Fruit fly (Drosophila melanogaster) whole organism, embryonic: ENCODE measurements around the gene CG6028.

Experiments used
- Adf1 ChIP-seq: fragments of 200-800 bp; sonication (Bioruptor generic); IDR thresholded peaks from 2 replicates; pipeline ENCODE4 v1.3.6; 2022; ENCODE audit warnings: missing biosample characterization, missing genetic modification characterization
- Asciz ChIP-seq: fragments of 200-800 bp; sonication (Bioruptor generic); optimal IDR thresholded peaks from 2 replicates; lab custom pipeline; 2017; ENCODE audit warnings: missing biosample characterization, mild to moderate bottlenecking, missing genetic modification characterization, missing genetic modification reagents
- Atf3 ChIP-seq: fragments of 200-800 bp; sonication (Bioruptor generic); optimal IDR thresholded peaks from 3 replicates; lab custom pipeline; 2016; ENCODE audit warnings: missing biosample characterization, missing genetic modification characterization
- Awh ChIP-seq: fragments of 200-800 bp; sonication (Bioruptor generic); IDR thresholded peaks from 2 replicates; pipeline ENCODE4, ENCODE4 v1.3.6; 2022; ENCODE audit warnings: missing biosample characterization, missing genetic modification characterization
- Blimp-1 ChIP-seq: fragments of 200-800 bp; sonication (Bioruptor generic); optimal IDR thresholded peaks from 3 replicates; lab custom pipeline; 2018; ENCODE audit warnings: missing biosample characterization, missing genetic modification characterization, mild to moderate bottlenecking, moderate library complexity, missing genetic modification reagents
- CG10431 ChIP-seq: fragments of 200-800 bp; sonication (Bioruptor generic); optimal IDR thresholded peaks from 3 replicates; lab custom pipeline; 2018; ENCODE audit warnings: missing biosample characterization, mild to moderate bottlenecking, missing genetic modification characterization
- CG11695 ChIP-seq: fragments of 200-800 bp; sonication (Bioruptor generic); IDR thresholded peaks from 3 replicates; pipeline ENCODE4 v1.3.6; 2022; ENCODE audit warnings: missing biosample characterization, missing genetic modification characterization
- CG12104 ChIP-seq: fragments of 200-800 bp; sonication (Bioruptor generic); optimal IDR thresholded peaks from 3 replicates; lab custom pipeline; 2016; ENCODE audit warnings: missing biosample characterization, missing genetic modification characterization
- CG12942 ChIP-seq: fragments of 200-800 bp; sonication (Bioruptor generic); optimal IDR thresholded peaks from 3 replicates; lab custom pipeline; 2016; ENCODE audit warnings: missing biosample characterization, missing genetic modification characterization
- CG13123 ChIP-seq: fragments of 200-800 bp; sonication (Bioruptor generic); optimal IDR thresholded peaks from 2 replicates; lab custom pipeline; 2016; ENCODE audit warnings: missing biosample characterization, missing genetic modification characterization
- CG13287 ChIP-seq: fragments of 200-800 bp; sonication (Bioruptor generic); IDR thresholded peaks from 2 replicates; pipeline ENCODE4 v1.3.6; 2022; ENCODE audit warnings: missing biosample characterization, missing genetic modification characterization; ENCODE audit not compliant: partially characterized antibody
- CG13775 ChIP-seq: fragments of 200-800 bp; sonication (Bioruptor generic); optimal IDR thresholded peaks from 3 replicates; lab custom pipeline; 2017; ENCODE audit warnings: missing biosample characterization, mild to moderate bottlenecking, missing genetic modification characterization
- CG15269 ChIP-seq: fragments of 200-800 bp; sonication (Bioruptor generic); optimal IDR thresholded peaks from 2 replicates; lab custom pipeline; 2018; ENCODE audit warnings: missing biosample characterization, mild to moderate bottlenecking, missing genetic modification characterization, moderate library complexity
- CG15514 ChIP-seq: fragments of 200-800 bp; sonication (Bioruptor generic); optimal IDR thresholded peaks from 3 replicates; lab custom pipeline; 2017; ENCODE audit warnings: missing biosample characterization, missing genetic modification characterization, mild to moderate bottlenecking, moderate library complexity, missing genetic modification reagents
- CG1647 ChIP-seq: fragments of 200-800 bp; sonication (Bioruptor generic); optimal IDR thresholded peaks from 3 replicates; lab custom pipeline; 2016; ENCODE audit warnings: missing biosample characterization, missing genetic modification characterization
- CG17186 ChIP-seq: fragments of 200-800 bp; sonication (Bioruptor generic); optimal IDR thresholded peaks from 3 replicates; lab custom pipeline; 2017; ENCODE audit warnings: missing biosample characterization, missing genetic modification reagents, missing genetic modification characterization
- CG17385 ChIP-seq: fragments of 200-800 bp; sonication (Bioruptor generic); optimal IDR thresholded peaks from 3 replicates; lab custom pipeline; 2018; ENCODE audit warnings: missing biosample characterization, mild to moderate bottlenecking, missing genetic modification characterization
- CG17802 ChIP-seq: fragments of 200-800 bp; sonication (Bioruptor generic); optimal IDR thresholded peaks from 2 replicates; lab custom pipeline; 2018; ENCODE audit warnings: missing biosample characterization, mild to moderate bottlenecking, missing genetic modification characterization, moderate library complexity
- CG18764 ChIP-seq: fragments of 200-800 bp; sonication (Bioruptor generic); optimal IDR thresholded peaks from 3 replicates; lab custom pipeline; 2016; ENCODE audit warnings: missing biosample characterization, missing genetic modification characterization
- CG2678 ChIP-seq: fragments of 200-800 bp; sonication (Bioruptor generic); optimal IDR thresholded peaks from 3 replicates; lab custom pipeline; 2019; ENCODE audit warnings: missing biosample characterization, mild to moderate bottlenecking, missing genetic modification characterization, moderate library complexity
- CG4404 ChIP-seq: fragments of 200-800 bp; sonication (Bioruptor generic); IDR thresholded peaks from 2 replicates; pipeline ENCODE4 v1.3.6; 2022; ENCODE audit warnings: missing biosample characterization, missing genetic modification characterization
- CG6654 ChIP-seq: fragments of 200-800 bp; sonication (Bioruptor generic); optimal IDR thresholded peaks from 2 replicates; lab custom pipeline; 2017; ENCODE audit warnings: missing biosample characterization, mild to moderate bottlenecking, missing genetic modification characterization
- CG8281 ChIP-seq: fragments of 200-800 bp; sonication (Bioruptor generic); optimal IDR thresholded peaks from 2 replicates; lab custom pipeline; 2018; ENCODE audit warnings: missing biosample characterization, mild to moderate bottlenecking, missing genetic modification characterization, moderate library complexity
- CG8924 ChIP-seq: fragments of 200-800 bp; optimal IDR thresholded peaks from 3 replicates; lab custom pipeline; 2019; ENCODE audit warnings: missing biosample characterization, mild to moderate bottlenecking, missing genetic modification characterization, moderate library complexity
- CG9727 ChIP-seq: fragments of 200-800 bp; sonication (Bioruptor generic); optimal IDR thresholded peaks from 3 replicates; lab custom pipeline; 2017; ENCODE audit warnings: missing biosample characterization, mild to moderate bottlenecking, missing genetic modification characterization
- CHES-1-like ChIP-seq: fragments of 200-800 bp; sonication (Bioruptor generic); optimal IDR thresholded peaks from 2 replicates; lab custom pipeline; 2016; ENCODE audit warnings: missing biosample characterization, missing genetic modification characterization
- Doc3 ChIP-seq: fragments of 200-800 bp; sonication (Bioruptor generic); IDR thresholded peaks from 3 replicates; pipeline ENCODE4 v1.3.6; 2022; ENCODE audit warnings: missing biosample characterization, missing genetic modification characterization; ENCODE audit not compliant: partially characterized antibody
- E2f2 ChIP-seq: fragments of 200-800 bp; sonication (Bioruptor generic); IDR thresholded peaks from 2 replicates; pipeline ENCODE4 v1.3.6; 2022; ENCODE audit warnings: missing biosample characterization, missing genetic modification characterization
- Jarid2 ChIP-seq: fragments of 200-800 bp; sonication (Bioruptor generic); optimal IDR thresholded peaks from 3 replicates; lab custom pipeline; 2017; ENCODE audit warnings: mild to moderate bottlenecking, missing biosample characterization, missing genetic modification reagents, missing genetic modification characterization
- Lim3 ChIP-seq: fragments of 200-800 bp; sonication (Bioruptor generic); IDR thresholded peaks from 2 replicates; pipeline ENCODE4 v1.3.6; 2022; ENCODE audit warnings: missing biosample characterization, missing genetic modification characterization
- MBD-R2 ChIP-seq: fragments of 200-800 bp; sonication (Bioruptor generic); IDR thresholded peaks from 2 replicates; pipeline ENCODE4 v1.3.6; 2022; ENCODE audit warnings: missing biosample characterization, missing genetic modification characterization
- PHDP ChIP-seq: fragments of 200-800 bp; sonication (Bioruptor generic); optimal IDR thresholded peaks from 3 replicates; lab custom pipeline; 2018; ENCODE audit warnings: missing biosample characterization, mild to moderate bottlenecking, missing genetic modification characterization, moderate library complexity
- Ptx1 ChIP-seq: fragments of 200-800 bp; sonication (Bioruptor generic); IDR thresholded peaks from 2 replicates; pipeline ENCODE4 v1.3.6; 2022; ENCODE audit warnings: missing biosample characterization, missing genetic modification characterization
- Rx ChIP-seq: fragments of 200-800 bp; sonication (Bioruptor generic); IDR thresholded peaks from 2 replicates; pipeline ENCODE4 v1.3.6; 2022; ENCODE audit warnings: missing biosample characterization, missing genetic modification characterization
- bab2 ChIP-seq: fragments of 200-800 bp; sonication (Bioruptor generic); optimal IDR thresholded peaks from 2 replicates; lab custom pipeline; 2016; ENCODE audit warnings: missing biosample characterization, missing genetic modification characterization
- crol ChIP-seq: fragments of 200-800 bp; sonication (Bioruptor generic); IDR thresholded peaks from 2 replicates; pipeline ENCODE4 v1.3.6; 2022; ENCODE audit warnings: missing biosample characterization, missing genetic modification characterization
- crp ChIP-seq, 2 experiments: fragments of 200-800 bp; sonication (Bioruptor generic); optimal IDR thresholded peaks; 2 replicates in 1 of 2; 3 replicates in 1 of 2; lab custom pipeline; 2017; ENCODE audit warnings: missing biosample characterization in 2 of 2, missing genetic modification characterization in 2 of 2, mild to moderate bottlenecking in 1 of 2, moderate library complexity in 1 of 2
- eve ChIP-seq, 2 experiments: fragments of >200 bp; optimal IDR thresholded peaks; 2 replicates each; lab custom pipeline; 2017; ENCODE audit warnings: missing biosample characterization in 2 of 2, missing genetic modification characterization in 2 of 2
- exex ChIP-seq: fragments of 200-800 bp; sonication (Bioruptor generic); optimal IDR thresholded peaks from 4 replicates; lab custom pipeline; 2018; ENCODE audit warnings: missing biosample characterization, mild to moderate bottlenecking, missing genetic modification characterization, moderate library complexity
- fd3F ChIP-seq: fragments of 200-800 bp; sonication (Bioruptor generic); optimal IDR thresholded peaks from 2 replicates; lab custom pipeline; 2018; ENCODE audit warnings: missing biosample characterization, mild to moderate bottlenecking, missing genetic modification characterization, moderate library complexity
- gsb-n ChIP-seq: fragments of 200-800 bp; sonication (Bioruptor generic); optimal IDR thresholded peaks from 3 replicates; lab custom pipeline; 2018; ENCODE audit warnings: missing biosample characterization, mild to moderate bottlenecking, missing genetic modification characterization
- ham ChIP-seq: fragments of 200-800 bp; sonication (Bioruptor generic); IDR thresholded peaks from 2 replicates; pipeline ENCODE4 v1.3.6; 2022; ENCODE audit warnings: missing biosample characterization, missing genetic modification characterization
- hth ChIP-seq: fragments of >200 bp; optimal IDR thresholded peaks from 2 replicates; lab custom pipeline; 2017; ENCODE audit warnings: inconsistent platforms
- luna ChIP-seq: fragments of 200-800 bp; sonication (Bioruptor generic); optimal IDR thresholded peaks from 2 replicates; lab custom pipeline; 2016; ENCODE audit warnings: missing biosample characterization, missing genetic modification characterization
- otp ChIP-seq: fragments of 200-800 bp; sonication (Bioruptor generic); IDR thresholded peaks from 3 replicates; pipeline ENCODE4, ENCODE4 v1.3.6; 2022; ENCODE audit warnings: missing biosample characterization, missing genetic modification characterization
- pnt ChIP-seq: fragments of 200-800 bp; sonication (Bioruptor generic); optimal IDR thresholded peaks from 3 replicates; lab custom pipeline; 2016; ENCODE audit warnings: missing biosample characterization, missing genetic modification characterization
- pum ChIP-seq: fragments of 200-800 bp; sonication (Bioruptor generic); optimal IDR thresholded peaks from 2 replicates; lab custom pipeline; 2016; ENCODE audit warnings: missing biosample characterization, missing genetic modification characterization
- sim ChIP-seq: fragments of 200-800 bp; sonication (Bioruptor generic); IDR thresholded peaks from 2 replicates; pipeline ENCODE4 v1.3.6; 2022; ENCODE audit warnings: missing biosample characterization, missing genetic modification characterization
- ttk ChIP-seq: fragments of 200-800 bp; sonication (Bioruptor generic); IDR thresholded peaks from 2 replicates; pipeline ENCODE4 v2.1.2; 2022; ENCODE audit warnings: missing biosample characterization, missing genetic modification characterization
- tx ChIP-seq: fragments of 200-800 bp; sonication (Bioruptor generic); optimal IDR thresholded peaks from 2 replicates; lab custom pipeline; 2016; ENCODE audit warnings: missing biosample characterization, missing genetic modification characterization
- z ChIP-seq: fragments of 200-800 bp; sonication (Bioruptor generic); IDR thresholded peaks from 3 replicates; pipeline ENCODE4 v1.3.6; 2022; ENCODE audit warnings: missing biosample characterization, missing genetic modification characterization

CG6028 gene

DNA sequence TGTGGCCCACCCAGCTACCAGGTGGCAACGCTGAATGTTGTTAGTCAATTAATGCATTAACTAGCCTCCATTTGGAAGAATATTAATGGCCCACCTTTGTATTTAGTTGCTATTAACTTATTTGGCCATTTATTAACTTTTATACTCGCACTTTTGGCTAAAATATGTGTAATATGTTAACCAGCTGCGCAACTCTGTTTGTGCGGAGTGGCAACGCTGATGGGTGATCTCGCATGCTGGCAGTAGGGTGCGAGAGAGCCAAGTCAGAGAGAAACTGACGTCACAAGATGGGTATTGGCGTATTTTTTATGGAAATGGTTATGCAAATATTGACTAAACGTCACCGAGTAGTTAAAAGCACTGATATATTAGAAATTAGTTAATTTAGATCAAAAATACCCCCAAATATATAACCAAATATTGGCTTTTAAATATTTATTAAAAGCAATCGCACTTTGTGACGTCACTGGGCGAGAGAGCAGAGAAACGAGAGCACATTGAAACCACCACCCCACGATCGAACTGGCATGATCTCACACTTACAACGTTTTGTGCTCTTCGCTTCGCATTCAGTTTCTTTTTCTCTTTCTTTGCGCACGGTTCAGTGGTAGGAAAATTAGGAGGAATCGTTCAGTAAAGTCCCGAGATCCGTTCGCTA lies 16.4 kb upstream of the CG6028 start, which contains the start of gene how (continued):
- no peak for TF ChIP-seq ttk (GFP tag; lab: Robert Waterston, UW)
- TF ChIP-seq CG2678 (tag; lab: Kevin White, UChicago) = peak; percentile 22
- peak; percentile 41; the same call in 1 of the 2 replicates for TF ChIP-seq CG13287 (GFP tag; lab: Robert Waterston, UW)
- peak; percentile 93 for TF ChIP-seq Jarid2 (GFP tag; lab: Kevin White, UChicago)
- TF ChIP-seq bab2 = no peak
- no peak for TF ChIP-seq CG8281 (tag; lab: Kevin White, UChicago)
- no peak for TF ChIP-seq Doc3
- TF ChIP-seq eve (GFP tag; optimal IDR thresholded peaks at IDR 0.05; lab: Kevin White, UChicago) = no peak
- no peak for TF ChIP-seq pum (GFP tag; lab: Kevin White, UChicago)
- peak; percentile 11 for TF ChIP-seq CG13775 (GFP tag; lab: Kevin White, UChicago)
- peak; percentile 53 for TF ChIP-seq Ptx1 (GFP tag; lab: Robert Waterston, UW)
- no peak for TF ChIP-seq CG17802 (tag; lab: Kevin White, UChicago)
- TF ChIP-seq pnt = no peak
- no peak for TF ChIP-seq otp
- TF ChIP-seq CHES-1-like (GFP tag; lab: Kevin White, UChicago) = no peak
- no peak for TF ChIP-seq Lim3 (GFP tag; lab: Robert Waterston, UW)
- no peak for TF ChIP-seq CG1647
- no peak for TF ChIP-seq CG12942 (GFP tag; lab: Kevin White, UChicago)
- TF ChIP-seq tx (GFP tag; lab: Kevin White, UChicago) = peak; percentile 96
- TF ChIP-seq sim = no peak
- TF ChIP-seq MBD-R2 (GFP tag; lab: Robert Waterston, UW) = peak; percentile 57
- no peak for TF ChIP-seq hth
- no peak; the same call in 2 of the 3 replicates for TF ChIP-seq z (GFP tag; lab: Robert Waterston, UW)
- peak in 1 of 2 experiments; percentile 45 for TF ChIP-seq crp (GFP tag; optimal IDR thresholded peaks at IDR 0.05; lab: Kevin White, UChicago)
- peak; percentile 18 for TF ChIP-seq exex
- no peak for TF ChIP-seq CG13123
- no peak for TF ChIP-seq CG6654 (GFP tag; lab: Kevin White, UChicago)
- no peak for TF ChIP-seq ham
- TF ChIP-seq crol (GFP tag; lab: Robert Waterston, UW) = no peak
- TF ChIP-seq CG17186 = peak; percentile 84
- TF ChIP-seq Rx = no peak
- TF ChIP-seq gsb-n (tag; lab: Kevin White, UChicago) = no peak
- TF ChIP-seq CG9727 (GFP tag; lab: Kevin White, UChicago) = peak; percentile 44
- peak; percentile 36 for TF ChIP-seq PHDP (tag; lab: Kevin White, UChicago)
- no peak for TF ChIP-seq CG4404
- TF ChIP-seq CG17385 (GFP tag; lab: Kevin White, UChicago) = peak; percentile 7
- TF ChIP-seq CG15269 = no peak
- TF ChIP-seq CG11695 (GFP tag; lab: Robert Waterston, UW) = no peak
- TF ChIP-seq CG12104 (GFP tag; lab: Kevin White, UChicago) = no peak
- TF ChIP-seq Asciz (GFP tag; lab: Kevin White, UChicago) = peak; percentile 9
- TF ChIP-seq luna = no peak
- no peak for TF ChIP-seq Adf1 (GFP tag; lab: Robert Waterston, UW)
- peak; percentile 95 for TF ChIP-seq E2f2 (GFP tag; lab: Robert Waterston, UW)
- TF ChIP-seq CG10431 (GFP tag; lab: Kevin White, UChicago) = peak; percentile 36
- TF ChIP-seq Blimp-1 (GFP tag; lab: Kevin White, UChicago) = peak; percentile 17
- peak; percentile 14 for TF ChIP-seq Atf3 (GFP tag; lab: Kevin White, UChicago)
- TF ChIP-seq CG18764 (GFP tag; lab: Kevin White, UChicago) = no peak
- no peak for TF ChIP-seq Awh (GFP tag; lab: Robert Waterston, UW)
- TF ChIP-seq CG8924 (tag; lab: Kevin White, UChicago) = no peak
- TF ChIP-seq fd3F = no peak
- TF ChIP-seq CG15514 (GFP tag; lab: Kevin White, UChicago) = peak; percentile 15
